Worm (Caenorhabditis elegans): ENCODE measurements around the gene F38B6.3.

The F38B6.3 gene

ce11 chrX:6672519-6672918 is 20.9 kb upstream of the F38B6.3 start, which contains the start of gene col-172:
Gene col-172, plus strand, starts transcription at chrX:6672819.
- no peak for TF ChIP-seq unc-62 (GFP tag; optimal IDR thresholded peaks at IDR 0.05)

- TF ChIP-seq unc-62 (GFP tag; optimal IDR thresholded peaks at IDR 0.05), result no peak
These were observed 19.0 kb upstream of the F38B6.3 start, which contains the start of gene F38B6.4 for ce11 chrX:6674333-6674919. Gene F38B6.4, plus strand, starts transcription at chrX:6674869.

DNA sequence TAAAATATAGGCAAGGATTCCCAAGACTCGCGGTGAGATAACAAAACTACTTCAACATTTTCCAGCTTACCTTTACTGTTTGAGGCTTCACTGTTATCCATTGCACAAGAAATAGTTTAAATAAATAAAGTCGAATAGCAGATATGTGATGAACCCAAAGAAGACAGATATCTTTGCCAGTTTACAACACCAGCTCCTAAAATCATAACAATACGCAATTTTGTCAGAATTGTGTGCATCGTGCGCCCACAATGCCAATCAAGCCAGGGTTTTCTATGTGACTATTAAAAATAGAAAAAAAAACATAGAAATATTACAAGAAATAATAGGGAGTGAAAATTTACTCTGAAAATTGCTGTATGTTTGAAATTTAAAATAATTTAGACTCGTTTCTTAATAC is 10.7 kb upstream of the F38B6.3 start, which contains the start of gene F38B6.8:
Gene F38B6.8, minus strand, starts transcription at position 101 of the 400 bp plus-strand sequence.
- TF ChIP-seq unc-62 (GFP tag; optimal IDR thresholded peaks at IDR 0.05), result no peak

DNA sequence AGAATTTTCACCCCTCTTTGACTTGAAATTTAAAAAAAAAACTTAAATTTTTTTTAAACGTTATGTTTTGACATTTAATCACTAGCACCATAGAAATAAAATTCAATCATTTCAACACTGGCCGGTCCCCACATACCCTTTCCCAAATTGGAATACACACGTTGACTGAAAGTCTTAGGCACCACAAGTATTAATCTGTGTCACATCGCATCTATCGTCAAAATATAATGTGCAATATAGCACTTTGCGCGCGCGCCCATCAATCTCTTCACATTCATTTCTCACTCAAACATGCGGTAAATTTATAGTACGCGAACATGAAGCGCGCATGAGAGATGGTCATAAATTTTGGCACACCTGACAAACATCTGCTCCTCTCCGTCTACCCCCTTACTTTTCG is 6.1 kb upstream of the F38B6.3 start:
- TF ChIP-seq unc-62 (GFP tag; optimal IDR thresholded peaks at IDR 0.05), result no peak

DNA sequence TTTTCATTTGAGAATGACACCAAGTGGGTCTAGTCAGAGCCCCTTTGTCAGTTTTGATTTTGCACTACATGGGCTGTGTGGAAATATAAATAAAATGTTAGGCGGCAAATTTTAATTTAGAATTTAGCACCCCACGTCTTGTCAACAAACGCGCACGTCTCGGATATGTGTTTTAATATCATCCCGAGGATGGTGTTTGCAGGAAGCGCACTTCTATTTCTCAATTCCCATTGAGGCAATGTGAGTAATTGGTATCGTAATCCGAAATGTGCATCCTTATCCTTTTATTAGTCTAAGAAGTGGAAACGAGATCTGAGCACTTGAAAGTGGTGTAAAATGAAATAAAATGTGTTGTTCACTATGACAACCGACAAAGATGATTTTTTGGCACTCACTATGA is 5.7 kb upstream of the F38B6.3 start:
- TF ChIP-seq unc-62 (GFP tag; optimal IDR thresholded peaks at IDR 0.05), result no peak

- no peak for TF ChIP-seq unc-62 (GFP tag; optimal IDR thresholded peaks at IDR 0.05)
These were observed 4.4 kb upstream of the F38B6.3 start for ce11 chrX:6688953-6689562.

- no peak for TF ChIP-seq unc-62 (GFP tag; optimal IDR thresholded peaks at IDR 0.05)
These were observed 3.4 kb upstream of the F38B6.3 start, which contains the start of gene F38B6.6 for ce11 chrX:6689985-6690384. Gene F38B6.6, minus strand, starts transcription at chrX:6690085.

ce11 chrX:6691653-6692052 is 1.8 kb upstream of the F38B6.3 start:
- no peak for TF ChIP-seq unc-62 (GFP tag; optimal IDR thresholded peaks at IDR 0.05)

DNA sequence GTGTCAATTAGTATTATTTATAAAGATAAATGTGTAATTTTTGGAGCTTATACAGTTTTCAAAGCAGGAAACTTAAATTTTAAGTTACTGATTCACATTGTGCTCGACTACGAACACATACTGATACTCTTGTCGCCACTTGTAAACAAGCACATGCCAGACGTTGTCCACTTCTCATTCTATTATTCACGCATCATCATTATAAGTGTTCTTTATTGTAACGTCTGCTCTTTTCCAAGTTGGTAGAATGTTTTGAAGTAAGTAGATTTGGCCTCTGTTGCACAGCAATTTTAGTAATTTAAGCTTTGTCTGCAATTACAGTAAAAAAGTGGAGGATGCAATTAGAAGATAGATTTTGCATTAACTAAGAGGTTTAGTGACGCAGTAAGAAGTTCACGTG is 535 bp upstream of the F38B6.3 start:
- TF ChIP-seq unc-62 (GFP tag; optimal IDR thresholded peaks at IDR 0.05), result no peak

DNA sequence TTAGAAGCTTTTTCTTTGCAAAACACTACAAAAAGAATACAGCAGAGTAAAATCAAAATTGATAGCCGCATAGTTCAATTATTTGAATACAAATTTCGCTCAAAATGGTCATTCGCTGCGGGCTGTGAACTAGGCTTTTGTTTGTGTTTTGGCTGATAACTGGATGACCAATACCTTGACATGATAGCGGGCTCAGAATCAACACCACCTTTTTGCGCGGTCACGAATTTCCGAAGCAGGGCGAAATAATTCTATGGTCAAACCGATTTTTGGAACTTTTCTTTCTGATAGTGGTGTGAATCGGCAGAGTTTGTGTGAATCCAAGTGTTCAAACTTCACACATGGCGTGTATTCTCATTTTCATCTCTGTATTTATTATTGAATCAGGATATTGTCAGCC is 4.8 kb downstream of the F38B6.3 start, which contains the start of the genes F38B6.7 and F38B6.2:
Gene F38B6.7, minus strand, starts transcription at position 101 of the 400 bp plus-strand sequence.
Gene F38B6.2, plus strand, starts transcription at position 267 of the 400 bp plus-strand sequence.
- TF ChIP-seq unc-62 (GFP tag; optimal IDR thresholded peaks at IDR 0.05), result no peak

DNA sequence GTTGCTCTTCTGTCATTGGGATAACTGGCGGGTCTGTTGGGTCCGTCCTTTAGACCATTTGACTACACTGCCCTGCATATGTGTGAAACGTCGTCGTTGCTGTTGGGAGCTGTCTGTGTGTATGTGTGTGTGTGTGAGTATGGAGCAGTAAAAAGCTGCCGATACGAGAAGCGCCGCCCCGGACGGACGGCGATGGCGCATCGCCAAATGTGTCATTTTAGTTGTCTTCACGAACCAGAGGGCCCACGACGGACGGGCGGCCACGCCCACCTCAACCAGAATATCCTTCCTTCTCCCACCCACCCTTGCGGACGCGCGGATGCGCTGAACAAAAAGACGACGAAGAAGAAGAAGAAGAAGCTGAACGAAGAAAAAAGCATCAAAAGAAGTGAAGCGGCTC is 8.8 kb downstream of the F38B6.3 start, which contains the start of gene acr-2:
Gene acr-2, plus strand, starts transcription at position 301 of the 400 bp plus-strand sequence.
- no peak for TF ChIP-seq unc-62 (GFP tag; optimal IDR thresholded peaks at IDR 0.05)

- no peak for TF ChIP-seq unc-62 (GFP tag; optimal IDR thresholded peaks at IDR 0.05)
These were observed 11.7 kb downstream of the F38B6.3 start for ce11 chrX:6705156-6705555.

DNA sequence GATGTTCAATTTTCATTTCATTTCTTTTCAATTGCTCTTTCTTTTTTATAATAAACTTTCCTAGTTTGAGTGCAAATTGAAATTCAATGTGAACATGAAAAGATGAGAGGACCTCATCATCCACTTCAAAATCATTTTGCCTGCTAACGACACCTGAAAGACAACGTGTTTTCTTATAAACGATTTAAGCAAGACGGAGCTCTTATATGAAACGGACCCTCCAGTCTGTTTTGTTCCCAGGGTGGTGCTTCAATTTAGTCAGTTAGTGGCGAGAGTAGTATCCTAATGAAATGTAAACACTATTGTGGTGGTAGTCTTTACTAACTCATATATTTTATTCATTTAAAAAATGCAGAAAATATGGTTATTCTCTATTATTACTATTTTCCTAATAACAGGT is 15.8 kb downstream of the F38B6.3 start, which contains the start of gene acr-3:
Gene acr-3, plus strand, starts transcription at position 301 of the 400 bp plus-strand sequence.
- TF ChIP-seq unc-62 (GFP tag; optimal IDR thresholded peaks at IDR 0.05), result no peak

- TF ChIP-seq unc-62 (GFP tag; optimal IDR thresholded peaks at IDR 0.05), result no peak
These were observed 19.8 kb downstream of the F38B6.3 start, which contains the start of gene nas-11 for ce11 chrX:6713277-6713676. Gene nas-11, plus strand, starts transcription at chrX:6713577.

DNA sequence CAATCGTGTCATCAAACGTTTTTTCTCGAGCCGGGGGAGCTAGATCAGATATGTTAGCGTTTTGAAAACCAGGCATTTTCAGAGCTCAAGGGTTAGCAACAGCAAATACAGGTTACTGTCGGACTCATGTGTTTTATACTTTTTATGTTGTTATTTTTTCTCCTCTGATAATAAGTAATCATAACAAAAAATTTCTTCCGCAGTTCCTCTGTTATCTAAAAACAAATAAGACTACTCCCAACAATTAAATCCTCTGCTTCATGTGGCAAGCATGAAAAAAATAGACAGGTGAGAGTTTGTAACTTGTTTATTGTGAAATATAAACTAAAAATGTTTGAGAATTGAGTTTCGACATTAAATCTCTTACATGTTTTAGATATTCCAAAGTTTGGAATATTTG is 25.2 kb downstream of the F38B6.3 start, which contains the start of gene smf-2:
Gene smf-2, minus strand, starts transcription at position 101 of the 400 bp plus-strand sequence.
- TF ChIP-seq unc-62 (GFP tag; optimal IDR thresholded peaks at IDR 0.05), result no peak

DNA sequence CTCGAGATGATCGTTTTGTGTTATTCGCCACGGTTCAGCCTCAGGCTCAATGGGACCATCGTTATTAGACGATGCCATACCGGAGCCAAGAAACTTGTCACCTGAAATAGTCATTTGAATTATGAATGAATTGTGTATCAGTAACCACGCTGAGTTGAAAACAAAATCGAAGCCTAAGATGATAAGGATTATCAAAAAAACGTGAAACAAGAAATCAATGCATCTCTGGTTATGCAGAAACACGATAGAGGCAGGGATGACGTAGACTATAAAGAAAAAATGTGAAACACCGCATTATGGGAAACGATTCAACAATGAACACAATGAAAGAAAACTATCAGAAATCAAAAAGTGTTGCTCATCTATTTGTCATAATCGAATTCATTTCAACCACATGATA is 29.5 kb downstream of the F38B6.3 start, which contains the start of gene smf-1:
Gene smf-1, minus strand, starts transcription at position 101 of the 400 bp plus-strand sequence.
- TF ChIP-seq unc-62 (GFP tag; optimal IDR thresholded peaks at IDR 0.05), result no peak

ce11 chrX:6725260-6725718 is 31.9 kb downstream of the F38B6.3 start, which contains the start of gene slc-25A10:
Gene slc-25A10, minus strand, starts transcription at chrX:6725668.
- TF ChIP-seq unc-62 (GFP tag; optimal IDR thresholded peaks at IDR 0.05), result no peak

Measured in whole organism, dauer.